Worm (Caenorhabditis elegans) whole organism, dauer: ENCODE results near the gene scl-7.

Experiments used
- unc-62 ChIP-seq: sonication (generic microtip); optimal IDR thresholded peaks from 2 replicates; lab custom pipeline; 2017; ENCODE audit warnings: missing biosample characterization, missing genetic modification reagents, missing genetic modification characterization

Gene scl-7

ce11 chrIV:13076620-13077019 lies 6.4 kb downstream of the scl-7 start, which contains the start of gene C39E9.7:
Gene C39E9.7, minus strand, starts transcription at chrIV:13076720.
- TF ChIP-seq unc-62 (GFP tag; lab: Kevin White, UChicago), result no peak

ce11 chrIV:13077694-13078093 lies 7.5 kb downstream of the scl-7 start:
- TF ChIP-seq unc-62 (GFP tag; lab: Kevin White, UChicago), result no peak

ce11 chrIV:13078342-13078741 lies 8.1 kb downstream of the scl-7 start:
- TF ChIP-seq unc-62 (GFP tag; lab: Kevin White, UChicago), result no peak

ce11 chrIV:13079119-13079518 lies 8.9 kb downstream of the scl-7 start, which contains the start of gene C39E9.8:
Gene C39E9.8, plus strand, starts transcription at chrIV:13079446.
- TF ChIP-seq unc-62 (GFP tag; lab: Kevin White, UChicago), result no peak

- no peak for TF ChIP-seq unc-62 (GFP tag; lab: Kevin White, UChicago)
These were observed 9.9 kb downstream of the scl-7 start for ce11 chrIV:13080185-13080584.

- no peak for TF ChIP-seq unc-62 (GFP tag; lab: Kevin White, UChicago)
These were observed 10.6 kb downstream of the scl-7 start for ce11 chrIV:13080861-13081260.

ce11 chrIV:13082106-13082505 lies 11.9 kb downstream of the scl-7 start:
- no peak for TF ChIP-seq unc-62 (GFP tag; lab: Kevin White, UChicago)

ce11 chrIV:13082836-13083763 lies 12.9 kb downstream of the scl-7 start:
- no peak for TF ChIP-seq unc-62 (GFP tag; lab: Kevin White, UChicago)

ce11 chrIV:13085675-13086074 lies 15.4 kb downstream of the scl-7 start:
- no peak for TF ChIP-seq unc-62 (GFP tag; lab: Kevin White, UChicago)

ce11 chrIV:13086705-13087104 lies 16.5 kb downstream of the scl-7 start, which contains the start of gene spin-2:
Gene spin-2, plus strand, starts transcription at chrIV:13087005.
- no peak for TF ChIP-seq unc-62 (GFP tag; lab: Kevin White, UChicago)

- TF ChIP-seq unc-62 (GFP tag; lab: Kevin White, UChicago), result no peak
These were observed 19.5 kb downstream of the scl-7 start for ce11 chrIV:13089671-13090242.

- no peak for TF ChIP-seq unc-62 (GFP tag; lab: Kevin White, UChicago)
These were observed 20.7 kb downstream of the scl-7 start, which contains the start of gene col-132 for ce11 chrIV:13090967-13091366. Gene col-132, minus strand, starts transcription at chrIV:13091067.

ce11 chrIV:13093677-13094076 lies 23.4 kb downstream of the scl-7 start, which contains the start of the genes prcc-1 and C39E9.12:
Gene prcc-1, minus strand, starts transcription at chrIV:13093795.
Gene C39E9.12, plus strand, starts transcription at chrIV:13094007.
- TF ChIP-seq unc-62 (GFP tag; lab: Kevin White, UChicago), result no peak

ce11 chrIV:13095462-13095861 lies 25.2 kb downstream of the scl-7 start, which contains the start of gene rfc-3:
Gene rfc-3, plus strand, starts transcription at chrIV:13095762.
- TF ChIP-seq unc-62 (GFP tag; lab: Kevin White, UChicago), result no peak

- no peak for TF ChIP-seq unc-62 (GFP tag; lab: Kevin White, UChicago)
These were observed 26.5 kb downstream of the scl-7 start for ce11 chrIV:13096778-13097177.

ce11 chrIV:13098652-13099051 lies 28.4 kb downstream of the scl-7 start, which contains the start of the genes dli-1, tin-9.2 and exos-4.1:
Gene dli-1, minus strand, starts transcription at chrIV:13098792.
Gene tin-9.2, plus strand, starts transcription at chrIV:13098995.
Gene exos-4.1, plus strand, starts transcription at chrIV:13098999.
- no peak for TF ChIP-seq unc-62 (GFP tag; lab: Kevin White, UChicago)
